Fruit fly (Drosophila melanogaster): Measurements from ENCODE around the gene CG32544.

DNA sequence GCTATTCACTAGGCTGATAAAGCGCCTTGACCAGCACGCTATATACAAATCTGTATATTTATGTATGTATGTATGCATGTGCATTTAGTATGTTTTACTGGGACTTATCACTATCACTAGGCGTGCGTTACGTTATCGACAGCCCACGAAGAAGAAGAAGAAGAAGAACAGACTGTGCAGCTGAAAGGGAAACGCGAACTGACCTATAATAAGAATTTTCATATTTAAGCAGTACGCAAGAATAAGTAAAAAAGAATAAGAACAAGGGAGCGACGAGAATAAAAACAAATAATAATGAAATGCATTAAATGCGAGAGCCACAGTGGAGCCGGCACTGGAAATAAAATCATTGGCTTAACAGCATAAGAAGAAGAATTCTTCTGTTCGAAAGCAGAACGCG, 23.8 kb upstream of the CG32544 start:
- no peak for TF ChIP-seq esn (GFP tag; optimal IDR thresholded peaks at IDR 0.05)
- TF ChIP-seq salr (GFP tag; optimal IDR thresholded peaks at IDR 0.05), result no peak
- TF ChIP-seq CG15336 (GFP tag; IDR thresholded peaks at IDR 0.05), result no peak
- no peak for TF ChIP-seq CG11294 (GFP tag; IDR thresholded peaks at IDR 0.05)
- TF ChIP-seq svp (GFP tag), result peak; percentile 44
- peak; percentile 12 for TF ChIP-seq Sox14 (GFP tag; optimal IDR thresholded peaks at IDR 0.05)
- peak; percentile 34 for TF ChIP-seq CG1621 (tag; optimal IDR thresholded peaks at IDR 0.05)
- TF ChIP-seq CG8319 (GFP tag; optimal IDR thresholded peaks at IDR 0.05), result no peak
- no peak for TF ChIP-seq cyc (GFP tag; optimal IDR thresholded peaks at IDR 0.05)
